Fruit fly (Drosophila melanogaster) whole organism, embryonic: Measurements from ENCODE around the gene CG13766.

ENCODE experiments used
- Abd-B ChIP-seq: fragments of 200-800 bp; sonication (Bioruptor generic); optimal IDR thresholded peaks from 2 replicates; lab custom pipeline; 2018; ENCODE audit warnings: missing biosample characterization, mild to moderate bottlenecking, missing genetic modification characterization, moderate library complexity
- Aef1 ChIP-seq: fragments of 200-800 bp; sonication (Bioruptor generic); IDR thresholded peaks from 3 replicates; pipeline ENCODE4 v1.3.6; 2022; ENCODE audit warnings: missing biosample characterization, missing genetic modification characterization
- Atf6 ChIP-seq: fragments of 200-800 bp; sonication (Bioruptor generic); IDR thresholded peaks from 2 replicates; pipeline ENCODE4 v1.3.6; 2022; ENCODE audit warnings: missing biosample characterization, missing genetic modification characterization
- Awh ChIP-seq: fragments of 200-800 bp; sonication (Bioruptor generic); IDR thresholded peaks from 2 replicates; pipeline ENCODE4, ENCODE4 v1.3.6; 2022; ENCODE audit warnings: missing biosample characterization, missing genetic modification characterization
- Bgb ChIP-seq: fragments of 200-800 bp; sonication (Bioruptor generic); IDR thresholded peaks from 2 replicates; pipeline ENCODE4 v1.3.6; 2022; ENCODE audit warnings: missing biosample characterization, missing genetic modification characterization; ENCODE audit not compliant: partially characterized antibody
- CG10366 ChIP-seq: fragments of 200-800 bp; sonication (Bioruptor generic); IDR thresholded peaks from 2 replicates; pipeline ENCODE4 v1.3.6; 2022; ENCODE audit warnings: missing biosample characterization, missing genetic modification characterization
- CG10979 ChIP-seq: fragments of 200-800 bp; sonication (Bioruptor generic); optimal IDR thresholded peaks from 2 replicates; lab custom pipeline; 2018; ENCODE audit warnings: missing biosample characterization, mild to moderate bottlenecking, missing genetic modification characterization, moderate library complexity
- CG11398 ChIP-seq: fragments of 200-800 bp; sonication (Bioruptor generic); optimal IDR thresholded peaks from 2 replicates; lab custom pipeline; 2016; ENCODE audit warnings: missing biosample characterization, missing genetic modification characterization
- CG11695 ChIP-seq: fragments of 200-800 bp; sonication (Bioruptor generic); IDR thresholded peaks from 3 replicates; pipeline ENCODE4 v1.3.6; 2022; ENCODE audit warnings: missing biosample characterization, missing genetic modification characterization
- CG13123 ChIP-seq: fragments of 200-800 bp; sonication (Bioruptor generic); optimal IDR thresholded peaks from 2 replicates; lab custom pipeline; 2016; ENCODE audit warnings: missing biosample characterization, missing genetic modification characterization
- CG13424 ChIP-seq: fragments of 200-800 bp; sonication (Bioruptor generic); optimal IDR thresholded peaks from 2 replicates; lab custom pipeline; 2019; ENCODE audit warnings: missing biosample characterization, mild to moderate bottlenecking, missing genetic modification characterization, moderate library complexity
- CG15269 ChIP-seq: fragments of 200-800 bp; sonication (Bioruptor generic); optimal IDR thresholded peaks from 2 replicates; lab custom pipeline; 2018; ENCODE audit warnings: missing biosample characterization, mild to moderate bottlenecking, missing genetic modification characterization, moderate library complexity
- CG16815 ChIP-seq: fragments of 200-800 bp; sonication (Bioruptor generic); optimal IDR thresholded peaks from 3 replicates; lab custom pipeline; 2017; ENCODE audit warnings: missing biosample characterization, mild to moderate bottlenecking, missing genetic modification characterization
- CG1792 ChIP-seq: fragments of 200-800 bp; sonication (Bioruptor generic); optimal IDR thresholded peaks from 2 replicates; lab custom pipeline; 2016; ENCODE audit warnings: missing biosample characterization, missing genetic modification characterization
- CG2120 ChIP-seq: fragments of 200-800 bp; sonication (Bioruptor generic); optimal IDR thresholded peaks from 3 replicates; lab custom pipeline; 2016; ENCODE audit warnings: missing biosample characterization, missing genetic modification characterization
- CG2712 ChIP-seq: fragments of 200-800 bp; optimal IDR thresholded peaks from 3 replicates; lab custom pipeline; 2019; ENCODE audit warnings: missing biosample characterization, mild to moderate bottlenecking, missing genetic modification characterization, moderate library complexity
- CG3065 ChIP-seq: fragments of 200-800 bp; sonication (Bioruptor generic); optimal IDR thresholded peaks from 2 replicates; lab custom pipeline; 2016; ENCODE audit warnings: missing biosample characterization, missing genetic modification characterization
- CG32767 ChIP-seq: fragments of 200-800 bp; sonication (Bioruptor generic); IDR thresholded peaks from 2 replicates; pipeline ENCODE4 v1.3.6; 2022; ENCODE audit warnings: missing biosample characterization, missing genetic modification characterization
- CG32772 ChIP-seq: fragments of 200-800 bp; sonication (Bioruptor generic); IDR thresholded peaks from 2 replicates; pipeline ENCODE4 v1.3.6; 2022; ENCODE audit warnings: missing biosample characterization, missing genetic modification characterization
- CG4282 ChIP-seq: fragments of 200-800 bp; sonication (Bioruptor generic); optimal IDR thresholded peaks from 2 replicates; lab custom pipeline; 2016; ENCODE audit warnings: missing biosample characterization, missing genetic modification characterization
- CG4360 ChIP-seq: fragments of 200-800 bp; sonication (Bioruptor generic); IDR thresholded peaks from 2 replicates; pipeline ENCODE4 v1.3.6; 2022; ENCODE audit warnings: missing biosample characterization, missing genetic modification characterization
- CG7357 ChIP-seq: fragments of 200-800 bp; sonication (Bioruptor generic); IDR thresholded peaks from 3 replicates; pipeline ENCODE4 v1.3.6; 2022; ENCODE audit warnings: missing biosample characterization, missing genetic modification characterization
- CG8089 ChIP-seq: fragments of 200-800 bp; sonication (Bioruptor generic); optimal IDR thresholded peaks from 3 replicates; lab custom pipeline; 2016; ENCODE audit warnings: missing biosample characterization, missing genetic modification characterization
- CG8765 ChIP-seq: fragments of 200-800 bp; sonication (Bioruptor generic); IDR thresholded peaks from 2 replicates; pipeline ENCODE4 v1.3.6; 2022; ENCODE audit warnings: missing biosample characterization, missing genetic modification characterization
- CG8924 ChIP-seq: fragments of 200-800 bp; optimal IDR thresholded peaks from 3 replicates; lab custom pipeline; 2019; ENCODE audit warnings: missing biosample characterization, mild to moderate bottlenecking, missing genetic modification characterization, moderate library complexity
- CG8944 ChIP-seq: fragments of 200-800 bp; sonication (Bioruptor generic); optimal IDR thresholded peaks from 3 replicates; lab custom pipeline; 2016; ENCODE audit warnings: missing biosample characterization, missing genetic modification characterization
- CoRest ChIP-seq: fragments of 200-800 bp; sonication (Bioruptor generic); optimal IDR thresholded peaks from 3 replicates; lab custom pipeline; 2018; ENCODE audit warnings: missing biosample characterization, mild to moderate bottlenecking, missing genetic modification characterization, moderate library complexity
- CrebB ChIP-seq: fragments of 200-800 bp; sonication (Bioruptor generic); optimal IDR thresholded peaks from 3 replicates; lab custom pipeline; 2018; ENCODE audit warnings: missing biosample characterization, mild to moderate bottlenecking, missing genetic modification characterization
- Eip74EF ChIP-seq, 2 experiments: fragments of 200-800 bp in 1 of 2; fragments of >200 bp in 1 of 2; sonication (Bioruptor generic) in 1 of 2; optimal IDR thresholded peaks; 2 replicates each; lab custom pipeline; 2017 to 2019; ENCODE audit warnings: missing biosample characterization in 2 of 2, missing genetic modification characterization in 2 of 2, mild to moderate bottlenecking in 1 of 2, moderate library complexity in 1 of 2
- Hr51 ChIP-seq, 2 experiments: fragments of 200-800 bp; sonication (Bioruptor generic); optimal IDR thresholded peaks; 2 replicates in 1 of 2; 3 replicates in 1 of 2; lab custom pipeline; 2016 to 2018; ENCODE audit warnings: missing biosample characterization in 2 of 2, missing genetic modification characterization in 2 of 2, mild to moderate bottlenecking in 1 of 2, moderate library complexity in 1 of 2
- Kr ChIP-seq: fragments of 200-800 bp; sonication (Bioruptor generic); optimal IDR thresholded peaks from 2 replicates; lab custom pipeline; 2017; ENCODE audit warnings: missing biosample characterization, mild to moderate bottlenecking, missing genetic modification characterization
- Nf-YB ChIP-seq: fragments of 200-800 bp; sonication (Bioruptor generic); optimal IDR thresholded peaks from 3 replicates; lab custom pipeline; 2019; ENCODE audit warnings: missing biosample characterization, mild to moderate bottlenecking, missing genetic modification characterization, moderate library complexity
- Oaz ChIP-seq: fragments of 200-800 bp; sonication (Bioruptor generic); IDR thresholded peaks from 2 replicates; pipeline ENCODE4 v1.3.6; 2022; ENCODE audit warnings: missing biosample characterization, missing genetic modification characterization
- Taf1 ChIP-seq: fragments of 200-800 bp; sonication (Bioruptor generic); IDR thresholded peaks from 2 replicates; pipeline ENCODE4 v1.3.6; 2022; ENCODE audit warnings: missing biosample characterization, missing genetic modification characterization
- ab ChIP-seq: fragments of 200-800 bp; sonication (Bioruptor generic); optimal IDR thresholded peaks from 2 replicates; lab custom pipeline; 2016; ENCODE audit warnings: missing biosample characterization, missing genetic modification characterization
- abd-A ChIP-seq: fragments of 200-800 bp; sonication (Bioruptor generic); optimal IDR thresholded peaks from 3 replicates; lab custom pipeline; 2019; ENCODE audit warnings: missing biosample characterization, mild to moderate bottlenecking, missing genetic modification characterization, moderate library complexity
- br ChIP-seq: fragments of >200 bp; optimal IDR thresholded peaks from 2 replicates; lab custom pipeline; 2017
- cato ChIP-seq: fragments of 200-800 bp; sonication (Bioruptor generic); optimal IDR thresholded peaks from 2 replicates; lab custom pipeline; 2016; ENCODE audit warnings: missing biosample characterization, missing genetic modification characterization, borderline replicate concordance
- croc ChIP-seq: fragments of 200-800 bp; sonication (Bioruptor generic); conservative IDR thresholded peaks from 3 replicates; pipeline ENCODE4 v1.3.6; 2022; ENCODE audit warnings: missing biosample characterization, missing genetic modification characterization
- da ChIP-seq: fragments of 200-800 bp; sonication (Bioruptor generic); optimal IDR thresholded peaks from 2 replicates; lab custom pipeline; 2016; ENCODE audit warnings: missing biosample characterization, missing genetic modification characterization
- dimm ChIP-seq: fragments of 200-800 bp; sonication (Bioruptor generic); IDR thresholded peaks from 2 replicates; pipeline ENCODE4 v1.3.6; 2022; ENCODE audit warnings: missing biosample characterization, missing genetic modification characterization
- fu2 ChIP-seq: fragments of 200-800 bp; sonication (Bioruptor generic); optimal IDR thresholded peaks from 2 replicates; lab custom pipeline; 2016; ENCODE audit warnings: missing biosample characterization, missing genetic modification characterization
- gcm2 ChIP-seq: fragments of 200-800 bp; sonication (Bioruptor generic); optimal IDR thresholded peaks from 2 replicates; lab custom pipeline; 2016; ENCODE audit warnings: missing biosample characterization, missing genetic modification characterization
- hb ChIP-seq: fragments of 200-800 bp; sonication (Bioruptor generic); IDR thresholded peaks from 3 replicates; pipeline ENCODE4 v1.3.6; 2022; ENCODE audit warnings: missing biosample characterization, missing genetic modification characterization; ENCODE audit not compliant: partially characterized antibody
- jigr1 ChIP-seq: fragments of 200-800 bp; sonication (Bioruptor generic); IDR thresholded peaks from 3 replicates; pipeline ENCODE4 v1.3.6; 2022; ENCODE audit warnings: missing biosample characterization, missing genetic modification characterization
- mam ChIP-seq: fragments of 200-800 bp; sonication (Bioruptor generic); optimal IDR thresholded peaks from 3 replicates; lab custom pipeline; 2016; ENCODE audit warnings: missing biosample characterization, missing genetic modification characterization
- row ChIP-seq: fragments of 200-800 bp; sonication (Bioruptor generic); IDR thresholded peaks from 3 replicates; pipeline ENCODE4 v1.3.6; 2022; ENCODE audit warnings: missing biosample characterization, missing genetic modification characterization
- seq ChIP-seq: fragments of 200-800 bp; sonication (Bioruptor generic); IDR thresholded peaks from 2 replicates; pipeline ENCODE4 v1.3.6; 2022; ENCODE audit warnings: missing biosample characterization, missing genetic modification characterization
- sr ChIP-seq: fragments of 200-800 bp; sonication (Bioruptor generic); IDR thresholded peaks from 3 replicates; pipeline ENCODE4 v1.3.6; 2022; ENCODE audit warnings: missing biosample characterization, missing genetic modification characterization
- toy ChIP-seq: fragments of 200-800 bp; sonication (Bioruptor generic); IDR thresholded peaks from 2 replicates; pipeline ENCODE4 v1.3.6; 2022; ENCODE audit warnings: missing biosample characterization, missing genetic modification characterization
- yki ChIP-seq: fragments of >200 bp; optimal IDR thresholded peaks from 3 replicates; lab custom pipeline; 2018

Gene CG13766

DNA sequence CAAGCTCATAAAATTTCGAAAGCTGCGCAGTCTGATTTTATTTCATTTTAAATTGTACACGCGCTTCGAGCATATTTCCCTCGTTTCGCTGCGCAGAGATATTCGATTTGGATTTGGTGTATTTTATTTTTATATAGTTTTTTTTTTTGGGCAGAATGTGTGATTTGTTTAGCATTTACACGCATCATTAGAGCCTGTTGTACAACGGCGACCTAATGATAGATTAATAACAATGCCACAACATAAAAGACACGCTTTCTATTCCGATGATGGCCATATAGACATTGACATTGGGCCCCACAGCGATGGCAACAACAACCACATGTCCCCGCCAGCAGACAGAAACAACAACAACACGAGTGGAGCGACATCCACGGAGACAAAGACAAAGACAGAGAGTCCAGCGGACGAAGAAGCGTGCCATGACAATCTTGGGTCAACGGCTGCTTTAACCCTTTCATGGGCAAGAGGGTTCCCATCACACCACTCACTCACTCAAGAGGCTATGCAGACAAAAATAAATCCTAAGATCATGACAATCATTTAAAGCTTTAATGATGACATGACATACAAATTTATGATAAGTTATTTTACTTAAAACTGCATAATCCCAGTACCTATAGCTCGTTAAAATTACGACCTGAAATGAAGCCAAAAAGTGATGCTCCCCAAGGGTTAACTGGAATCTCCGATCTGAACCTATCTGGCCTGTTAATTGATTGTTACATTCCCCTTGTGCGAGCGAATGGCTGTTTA, 12.8 kb downstream of the CG13766 start (continued):
- TF ChIP-seq CG32772 (GFP tag; lab: Robert Waterston, UW) (no peak), CG10366 (GFP tag; lab: Robert Waterston, UW) (no peak), CG11695 (0 out of 3 replicates have a peak, but pooled peaks have one; percentile 16), sr (GFP tag; lab: Robert Waterston, UW) (no peak), CG16815 (GFP tag; lab: Kevin White, UChicago) (no peak), CG8924 (tag; lab: Kevin White, UChicago) (peak; percentile 6), Eip74EF (GFP tag; optimal IDR thresholded peaks at IDR 0.05; lab: Kevin White, UChicago) (no peak), ab (GFP tag; lab: Kevin White, UChicago) (no peak), hb (GFP tag; lab: Robert Waterston, UW) (no peak), mam (GFP tag; lab: Kevin White, UChicago) (no peak), Kr (GFP tag; lab: Kevin White, UChicago) (no peak), br (lab: Kevin White, UChicago) (no peak), CG3065 (GFP tag; lab: Kevin White, UChicago) (no peak), yki (lab: Kevin White, UChicago) (no peak), Atf6 (GFP tag; lab: Robert Waterston, UW) (no peak), CG13424 (tag; lab: Kevin White, UChicago) (peak; percentile 29), croc (GFP tag; lab: Robert Waterston, UW) (no peak), Awh (GFP tag; lab: Robert Waterston, UW) (peak; percentile 77), CG2712 (peak; percentile 9), Nf-YB (GFP tag; lab: Kevin White, UChicago) (no peak), CG7357 (GFP tag; lab: Robert Waterston, UW) (no peak), CG10979 (tag; lab: Kevin White, UChicago) (peak; percentile 25), seq (GFP tag; lab: Robert Waterston, UW) (0 out of 2 replicates have a peak, but pooled peaks have one; percentile 8), CG8944 (no peak), Aef1 (GFP tag; lab: Robert Waterston, UW) (no peak), CG32767 (GFP tag; lab: Robert Waterston, UW) (no peak), toy (GFP tag; lab: Robert Waterston, UW) (no peak), CG8089 (GFP tag; lab: Kevin White, UChicago) (no peak), Taf1 (GFP tag; lab: Robert Waterston, UW) (no peak), row (GFP tag; lab: Robert Waterston, UW) (peak; percentile 78), abd-A (peak; percentile 61), CG2120 (GFP tag; lab: Kevin White, UChicago) (no peak), fu2 (GFP tag; lab: Kevin White, UChicago) (no peak), CG8765 (GFP tag; lab: Robert Waterston, UW) (no peak), CG13123 (GFP tag; lab: Kevin White, UChicago) (no peak), gcm2 (no peak), CG11398 (GFP tag; lab: Kevin White, UChicago) (no peak), CG4360 (GFP tag; lab: Robert Waterston, UW) (peak; percentile 86), dimm (no peak), CG4282 (GFP tag; lab: Kevin White, UChicago) (no peak), cato (no peak), jigr1 (GFP tag; lab: Robert Waterston, UW) (no peak), Abd-B (peak; percentile 21), Hr51 (GFP tag; optimal IDR thresholded peaks at IDR 0.05; lab: Kevin White, UChicago) (peak in 1 of 2 experiments; percentile 11), da (GFP tag; lab: Kevin White, UChicago) (no peak), Oaz (GFP tag; lab: Robert Waterston, UW) (no peak), CG1792 (GFP tag; lab: Kevin White, UChicago) (no peak), CrebB (tag; lab: Kevin White, UChicago) (no peak), CoRest (tag; lab: Kevin White, UChicago) (no peak), Bgb (GFP tag; lab: Robert Waterston, UW) (no peak), CG15269 (peak; percentile 13)
